Fruit fly (Drosophila melanogaster): Measurements from ENCODE around the gene CG32022.

CG32022 gene

DNA sequence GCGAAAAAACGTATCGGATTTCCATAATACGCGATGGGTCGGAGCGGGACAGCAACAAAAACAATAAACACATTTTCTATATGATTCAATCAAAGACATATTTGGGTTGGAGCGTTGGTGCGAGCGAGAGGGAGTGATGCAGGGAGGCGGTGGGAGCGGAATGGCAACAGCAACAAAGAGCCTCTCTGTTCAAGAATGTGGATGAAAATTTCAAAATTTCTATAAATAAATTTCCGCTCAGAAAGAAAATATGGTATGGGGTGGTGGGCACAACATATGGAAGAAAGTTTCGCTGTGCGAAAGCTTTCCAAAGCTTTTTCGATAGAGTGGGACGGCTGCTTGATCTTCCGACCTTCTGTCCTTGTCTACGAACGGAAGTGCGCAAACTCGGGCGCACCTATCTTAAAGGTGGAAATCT, 20.0 kb upstream of the CG32022 start (continued):
- TF ChIP-seq CG12769 (tag; optimal IDR thresholded peaks at IDR 0.05): peak; percentile 71
- peak in 1 of 2 experiments; percentile 73 for TF ChIP-seq Hr78 (GFP tag; optimal IDR thresholded peaks at IDR 0.05)
- TF ChIP-seq Meics (GFP tag; optimal IDR thresholded peaks at IDR 0.05): peak; percentile 65
- TF ChIP-seq slbo (GFP tag; IDR thresholded peaks at IDR 0.05): no peak
- no peak for TF ChIP-seq CG16863 (GFP tag; optimal IDR thresholded peaks at IDR 0.05)
- TF ChIP-seq CG7839 (tag; optimal IDR thresholded peaks at IDR 0.05): no peak
- TF ChIP-seq CG11723 (GFP tag; optimal IDR thresholded peaks at IDR 0.05): peak; percentile 35
- TF ChIP-seq Neu2 (GFP tag; optimal IDR thresholded peaks at IDR 0.05; ENCODE audit: borderline replicate concordance): no peak
- no peak for TF ChIP-seq ac (GFP tag; optimal IDR thresholded peaks at IDR 0.05)
- TF ChIP-seq Med (GFP tag): peak; percentile 80
- peak; percentile 40 for TF ChIP-seq Fer3 (tag; optimal IDR thresholded peaks at IDR 0.05)
- no peak for TF ChIP-seq CG10267 (tag; optimal IDR thresholded peaks at IDR 0.05)
- no peak for TF ChIP-seq CkIIα-i1 (GFP tag; IDR thresholded peaks at IDR 0.05)
- no peak for TF ChIP-seq CG13123 (GFP tag; optimal IDR thresholded peaks at IDR 0.05)
- TF ChIP-seq CG13624 (GFP tag; optimal IDR thresholded peaks at IDR 0.05): no peak
- peak; percentile 49 for TF ChIP-seq CG7987 (GFP tag; optimal IDR thresholded peaks at IDR 0.05)
- peak; percentile 25 for TF ChIP-seq BtbVII (GFP tag; optimal IDR thresholded peaks at IDR 0.05)
- no peak for TF ChIP-seq az2 (GFP tag; optimal IDR thresholded peaks at IDR 0.05)
- TF ChIP-seq CG10274 (GFP tag; optimal IDR thresholded peaks at IDR 0.05): peak; percentile 6
- TF ChIP-seq fd96Cb (tag; optimal IDR thresholded peaks at IDR 0.05): no peak
- no peak for TF ChIP-seq ara (GFP tag; IDR thresholded peaks at IDR 0.05)
- TF ChIP-seq Eip74EF (GFP tag; optimal IDR thresholded peaks at IDR 0.05): peak in 1 of 2 experiments; percentile 21
- 0 out of 2 replicates have a peak, but pooled peaks have one; percentile 18 for TF ChIP-seq Rx (GFP tag; IDR thresholded peaks at IDR 0.05)
- TF ChIP-seq CG6791 (GFP tag; IDR thresholded peaks at IDR 0.05; ENCODE audit: partially characterized antibody): no peak
- TF ChIP-seq sna (GFP tag; IDR thresholded peaks at IDR 0.05; ENCODE audit: partially characterized antibody): no peak
- no peak for TF ChIP-seq prd (optimal IDR thresholded peaks at IDR 0.05)
- TF ChIP-seq prd (GFP tag; IDR thresholded peaks at IDR 0.05): no peak
- TF ChIP-seq wor (GFP tag; IDR thresholded peaks at IDR 0.05): no peak
- TF ChIP-seq CG2199 (GFP tag; IDR thresholded peaks at IDR 0.05): peak; percentile 32; the same call in 1 of the 3 replicates
- no peak for TF ChIP-seq slp2 (GFP tag; optimal IDR thresholded peaks at IDR 0.05)
- TF ChIP-seq MTF-1 (GFP tag; optimal IDR thresholded peaks at IDR 0.05; ENCODE audit: borderline replicate concordance): peak; percentile 36
- TF ChIP-seq fd102C (GFP tag; optimal IDR thresholded peaks at IDR 0.05): no peak
- no peak for TF ChIP-seq CG8290 (GFP tag; optimal IDR thresholded peaks at IDR 0.05)
- peak in 1 of 2 experiments; percentile 41 for TF ChIP-seq CG8290 (tag; optimal IDR thresholded peaks at IDR 0.05)
- TF ChIP-seq CG16779 (GFP tag; IDR thresholded peaks at IDR 0.05): no peak
- TF ChIP-seq pnt (GFP tag; optimal IDR thresholded peaks at IDR 0.05): no peak
- peak; percentile 29 for TF ChIP-seq Asciz (GFP tag; optimal IDR thresholded peaks at IDR 0.05)
- TF ChIP-seq CG7372 (GFP tag; IDR thresholded peaks at IDR 0.05): no peak
- peak; percentile 77 for TF ChIP-seq z (GFP tag; IDR thresholded peaks at IDR 0.05)
- peak; percentile 43; the same call in 1 of the 2 replicates for TF ChIP-seq CG5953 (GFP tag; IDR thresholded peaks at IDR 0.05)
- no peak for TF ChIP-seq Sry-β (GFP tag; optimal IDR thresholded peaks at IDR 0.05)
- no peak for TF ChIP-seq jumu (GFP tag; optimal IDR thresholded peaks at IDR 0.05)
- no peak for TF ChIP-seq D19B (GFP tag; optimal IDR thresholded peaks at IDR 0.05)
- peak; percentile 72; the same call in 1 of the 2 replicates for TF ChIP-seq aop (GFP tag; IDR thresholded peaks at IDR 0.05)
- no peak for TF ChIP-seq CG17802 (tag; optimal IDR thresholded peaks at IDR 0.05)
- no peak for TF ChIP-seq CG7357 (GFP tag; IDR thresholded peaks at IDR 0.05)
- no peak for TF ChIP-seq shn (GFP tag; optimal IDR thresholded peaks at IDR 0.05)
- peak; percentile 92 for TF ChIP-seq CG10321 (GFP tag; IDR thresholded peaks at IDR 0.05)
- TF ChIP-seq unc-4 (GFP tag; IDR thresholded peaks at IDR 0.05; ENCODE audit: partially characterized antibody): no peak
- no peak for TF ChIP-seq gro (GFP tag; optimal IDR thresholded peaks at IDR 0.05)
- TF ChIP-seq Awh (GFP tag; IDR thresholded peaks at IDR 0.05): no peak
